Worm (Caenorhabditis elegans) whole organism, L3 larva: ENCODE measurements around the gene ZC404.15.

ENCODE experiments used
- ama-1 ChIP-seq: fragments of 150-350 bp; optimal IDR thresholded peaks from 2 replicates; lab custom pipeline; 2018
- ceh-28 ChIP-seq: fragments of 150-350 bp; optimal IDR thresholded peaks from 2 replicates; lab custom pipeline; 2014; ENCODE audit warnings: missing biosample characterization, missing genetic modification reagents, missing genetic modification characterization
- fkh-10 ChIP-seq: sonication (generic microtip); optimal IDR thresholded peaks from 2 replicates; lab custom pipeline; 2017; ENCODE audit warnings: missing biosample characterization, missing genetic modification reagents, missing genetic modification characterization
- lin-39 ChIP-seq: fragments of 150-350 bp; optimal IDR thresholded peaks from 2 replicates; lab custom pipeline; 2018; ENCODE audit warnings: missing biosample characterization, missing genetic modification reagents, missing genetic modification characterization
- nhr-76 ChIP-seq: fragments of 150-350 bp; sonication (generic microtip); optimal IDR thresholded peaks from 5 replicates; lab custom pipeline; 2014; ENCODE audit warnings: missing biosample characterization, missing genetic modification characterization
- pha-4 ChIP-seq: fragments of 150-350 bp; optimal IDR thresholded peaks from 2 replicates; lab custom pipeline; 2014; ENCODE audit warnings: missing biosample characterization, missing genetic modification reagents, missing genetic modification characterization
- ztf-11 ChIP-seq: fragments of 150-350 bp; optimal IDR thresholded peaks from 2 replicates; lab custom pipeline; 2014; ENCODE audit warnings: missing biosample characterization, missing genetic modification characterization

- TF ChIP-seq nhr-76 (tag; lab: Kevin White, UChicago), result no peak
- TF ChIP-seq fkh-10 (GFP tag; lab: Kevin White, UChicago), result no peak
- no peak for TF ChIP-seq ceh-28 (tag; lab: Kevin White, UChicago)
- no peak for TF ChIP-seq pha-4 (tag; lab: Kevin White, UChicago)
- no peak for TF ChIP-seq ama-1 (lab: Kevin White, UChicago)
- no peak for TF ChIP-seq ztf-11 (tag; lab: Kevin White, UChicago)
- TF ChIP-seq lin-39 (tag; lab: Kevin White, UChicago), result no peak
Measured at ce11 chrV:6736108-6736507, 44.2 kb upstream of the ZC404.15 start.
